Fruit fly (Drosophila melanogaster) whole organism, embryonic: ENCODE results near the gene puc.

Source experiments
- Atf3 ChIP-seq: fragments of 200-800 bp; sonication (Bioruptor generic); optimal IDR thresholded peaks from 3 replicates; lab custom pipeline; 2016; ENCODE audit warnings: missing biosample characterization, missing genetic modification characterization
- Bdp1 ChIP-seq: fragments of 200-800 bp; sonication (Bioruptor generic); optimal IDR thresholded peaks from 3 replicates; lab custom pipeline; 2016; ENCODE audit warnings: missing biosample characterization, missing genetic modification characterization
- CG10654 ChIP-seq: fragments of 200-800 bp; sonication (Bioruptor generic); optimal IDR thresholded peaks from 2 replicates; lab custom pipeline; 2016; ENCODE audit warnings: missing biosample characterization, missing genetic modification characterization
- CG11695 ChIP-seq: fragments of 200-800 bp; sonication (Bioruptor generic); IDR thresholded peaks from 3 replicates; pipeline ENCODE4 v1.3.6; 2022; ENCODE audit warnings: missing biosample characterization, missing genetic modification characterization
- CG13287 ChIP-seq: fragments of 200-800 bp; sonication (Bioruptor generic); IDR thresholded peaks from 2 replicates; pipeline ENCODE4 v1.3.6; 2022; ENCODE audit warnings: missing biosample characterization, missing genetic modification characterization; ENCODE audit not compliant: partially characterized antibody
- CG1603 ChIP-seq: fragments of 200-800 bp; sonication (Bioruptor generic); optimal IDR thresholded peaks from 2 replicates; lab custom pipeline; 2019; ENCODE audit warnings: missing biosample characterization, mild to moderate bottlenecking, missing genetic modification characterization, moderate library complexity
- CG1832 ChIP-seq: fragments of 200-800 bp; sonication (Bioruptor generic); optimal IDR thresholded peaks from 2 replicates; lab custom pipeline; 2017; ENCODE audit warnings: missing biosample characterization, mild to moderate bottlenecking, missing genetic modification characterization, inconsistent platforms
- CG18599 ChIP-seq: fragments of 200-800 bp; sonication (Bioruptor generic); optimal IDR thresholded peaks from 3 replicates; lab custom pipeline; 2017; ENCODE audit warnings: missing biosample characterization, missing genetic modification characterization, mild to moderate bottlenecking, moderate library complexity, missing genetic modification reagents
- CG2116 ChIP-seq: fragments of 200-800 bp; sonication (Bioruptor generic); optimal IDR thresholded peaks from 3 replicates; lab custom pipeline; 2018; ENCODE audit warnings: missing biosample characterization, mild to moderate bottlenecking, missing genetic modification characterization
- CG3065 ChIP-seq: fragments of 200-800 bp; sonication (Bioruptor generic); optimal IDR thresholded peaks from 2 replicates; lab custom pipeline; 2016; ENCODE audit warnings: missing biosample characterization, missing genetic modification characterization
- CG31441 ChIP-seq: fragments of 200-800 bp; sonication (Bioruptor generic); IDR thresholded peaks from 2 replicates; pipeline ENCODE4 v1.3.6; 2022; ENCODE audit warnings: missing biosample characterization, missing genetic modification characterization
- CG4328 ChIP-seq: fragments of 200-800 bp; sonication (Bioruptor generic); optimal IDR thresholded peaks from 3 replicates; lab custom pipeline; 2017; ENCODE audit warnings: missing biosample characterization, missing genetic modification reagents, missing genetic modification characterization
- CG4820 ChIP-seq: fragments of 200-800 bp; sonication (Bioruptor generic); optimal IDR thresholded peaks from 3 replicates; lab custom pipeline; 2016; ENCODE audit warnings: missing biosample characterization, missing genetic modification characterization
- CG6175 ChIP-seq: fragments of 200-800 bp; sonication (Bioruptor generic); IDR thresholded peaks from 3 replicates; pipeline ENCODE4 v1.3.6; 2022; ENCODE audit warnings: missing biosample characterization, missing genetic modification characterization
- CG6272 ChIP-seq: fragments of 200-800 bp; sonication (Bioruptor generic); IDR thresholded peaks from 2 replicates; pipeline ENCODE4 v1.3.6; 2022; ENCODE audit warnings: missing biosample characterization, missing genetic modification characterization
- CG8388 ChIP-seq: fragments of 200-800 bp; sonication (Bioruptor generic); optimal IDR thresholded peaks from 2 replicates; lab custom pipeline; 2019; ENCODE audit warnings: missing biosample characterization, mild to moderate bottlenecking, missing genetic modification characterization, moderate library complexity
- D19A ChIP-seq: fragments of 200-800 bp; optimal IDR thresholded peaks from 3 replicates; lab custom pipeline; 2019; ENCODE audit warnings: missing biosample characterization, mild to moderate bottlenecking, missing genetic modification characterization, moderate library complexity
- Dp ChIP-seq: fragments of 200-800 bp; sonication (Bioruptor generic); optimal IDR thresholded peaks from 2 replicates; lab custom pipeline; 2018; ENCODE audit warnings: missing biosample characterization, mild to moderate bottlenecking, missing genetic modification characterization, moderate library complexity
- E2f1 ChIP-seq: fragments of 200-800 bp; sonication (Bioruptor generic); IDR thresholded peaks from 2 replicates; pipeline ENCODE4 v1.3.6; 2022; ENCODE audit warnings: missing biosample characterization, missing genetic modification characterization
- Elba2 ChIP-seq: fragments of 200-800 bp; sonication (Bioruptor generic); optimal IDR thresholded peaks from 3 replicates; lab custom pipeline; 2016; ENCODE audit warnings: missing biosample characterization, missing genetic modification characterization
- Ets97D ChIP-seq: fragments of 200-800 bp; sonication (Bioruptor generic); optimal IDR thresholded peaks from 3 replicates; lab custom pipeline; 2016; ENCODE audit warnings: missing biosample characterization, missing genetic modification characterization
- HHEX ChIP-seq: fragments of 200-800 bp; sonication (Bioruptor generic); optimal IDR thresholded peaks from 3 replicates; lab custom pipeline; 2017; ENCODE audit warnings: missing biosample characterization, mild to moderate bottlenecking, missing genetic modification characterization, missing genetic modification reagents
- Hsf ChIP-seq: fragments of 200-800 bp; sonication (Bioruptor generic); optimal IDR thresholded peaks from 3 replicates; lab custom pipeline; 2016; ENCODE audit warnings: missing biosample characterization, missing genetic modification characterization
- Poxn ChIP-seq: fragments of 200-800 bp; sonication (Bioruptor generic); IDR thresholded peaks from 2 replicates; pipeline ENCODE4 v1.3.6; 2022; ENCODE audit warnings: missing biosample characterization, missing genetic modification characterization
- Six4 ChIP-seq: fragments of 200-800 bp; sonication (Bioruptor generic); optimal IDR thresholded peaks from 2 replicates; lab custom pipeline; 2016; ENCODE audit warnings: missing biosample characterization, missing genetic modification characterization
- Spps ChIP-seq: fragments of 200-800 bp; sonication (Bioruptor generic); optimal IDR thresholded peaks from 2 replicates; lab custom pipeline; 2018; ENCODE audit warnings: missing biosample characterization, mild to moderate bottlenecking, missing genetic modification characterization
- Xbp1 ChIP-seq: fragments of 200-800 bp; sonication (Bioruptor generic); optimal IDR thresholded peaks from 3 replicates; lab custom pipeline; 2016; ENCODE audit warnings: missing biosample characterization, mild to moderate bottlenecking, missing genetic modification characterization
- abd-A ChIP-seq: fragments of 200-800 bp; sonication (Bioruptor generic); optimal IDR thresholded peaks from 3 replicates; lab custom pipeline; 2019; ENCODE audit warnings: missing biosample characterization, mild to moderate bottlenecking, missing genetic modification characterization, moderate library complexity
- ase ChIP-seq: fragments of 200-800 bp; sonication (Bioruptor generic); IDR thresholded peaks from 3 replicates; pipeline ENCODE4 v1.3.6; 2022; ENCODE audit warnings: missing biosample characterization, missing genetic modification characterization
- br ChIP-seq: fragments of >200 bp; optimal IDR thresholded peaks from 2 replicates; lab custom pipeline; 2017
- dati ChIP-seq: fragments of 200-800 bp; sonication (Bioruptor generic); IDR thresholded peaks from 2 replicates; pipeline ENCODE4 v1.3.6; 2022; ENCODE audit warnings: missing biosample characterization, missing genetic modification characterization
- disco-r ChIP-seq: fragments of 200-800 bp; sonication (Bioruptor generic); optimal IDR thresholded peaks from 2 replicates; lab custom pipeline; 2016; ENCODE audit warnings: missing biosample characterization, missing genetic modification characterization
- emc ChIP-seq: fragments of 200-800 bp; sonication (Bioruptor generic); optimal IDR thresholded peaks from 2 replicates; lab custom pipeline; 2016; ENCODE audit warnings: missing biosample characterization, missing genetic modification characterization
- eve ChIP-seq, 2 experiments: fragments of >200 bp; optimal IDR thresholded peaks; 2 replicates each; lab custom pipeline; 2017; ENCODE audit warnings: missing biosample characterization in 2 of 2, missing genetic modification characterization in 2 of 2
- gro ChIP-seq: fragments of 200-800 bp; sonication (Bioruptor generic); optimal IDR thresholded peaks from 2 replicates; lab custom pipeline; 2016; ENCODE audit warnings: missing biosample characterization, missing genetic modification characterization
- gsb ChIP-seq: fragments of 200-800 bp; sonication (Bioruptor generic); IDR thresholded peaks from 2 replicates; pipeline ENCODE4 v1.3.6; 2022; ENCODE audit warnings: missing biosample characterization, missing genetic modification characterization
- hb ChIP-seq: fragments of 200-800 bp; sonication (Bioruptor generic); IDR thresholded peaks from 3 replicates; pipeline ENCODE4 v1.3.6; 2022; ENCODE audit warnings: missing biosample characterization, missing genetic modification characterization; ENCODE audit not compliant: partially characterized antibody
- ken ChIP-seq: fragments of 200-800 bp; sonication (Bioruptor generic); IDR thresholded peaks from 3 replicates; pipeline ENCODE4 v1.3.6; 2022; ENCODE audit warnings: missing biosample characterization, missing genetic modification characterization
- lbe ChIP-seq: fragments of 200-800 bp; sonication (Bioruptor generic); optimal IDR thresholded peaks from 2 replicates; lab custom pipeline; 2016; ENCODE audit warnings: missing biosample characterization, mild to moderate bottlenecking, missing genetic modification characterization
- lilli ChIP-seq: fragments of 200-800 bp; sonication (Bioruptor generic); optimal IDR thresholded peaks from 3 replicates; lab custom pipeline; 2016; ENCODE audit warnings: missing biosample characterization, missing genetic modification characterization
- nau ChIP-seq: fragments of 200-800 bp; sonication (Bioruptor generic); optimal IDR thresholded peaks from 3 replicates; lab custom pipeline; 2017; ENCODE audit warnings: missing biosample characterization, mild to moderate bottlenecking, missing genetic modification characterization, missing genetic modification reagents
- pita ChIP-seq: fragments of 200-800 bp; sonication (Bioruptor generic); optimal IDR thresholded peaks from 2 replicates; lab custom pipeline; 2017; ENCODE audit warnings: missing biosample characterization, mild to moderate bottlenecking, missing genetic modification characterization
- pros ChIP-seq: fragments of 200-800 bp; sonication (Bioruptor generic); optimal IDR thresholded peaks from 3 replicates; lab custom pipeline; 2019; ENCODE audit warnings: missing biosample characterization, mild to moderate bottlenecking, missing genetic modification characterization, moderate library complexity
- schlank ChIP-seq: fragments of 200-800 bp; sonication (Bioruptor generic); optimal IDR thresholded peaks from 2 replicates; lab custom pipeline; 2018; ENCODE audit warnings: missing biosample characterization, mild to moderate bottlenecking, missing genetic modification characterization
- scrt ChIP-seq: fragments of 200-800 bp; sonication (Bioruptor generic); optimal IDR thresholded peaks from 2 replicates; lab custom pipeline; 2018; ENCODE audit warnings: missing biosample characterization, mild to moderate bottlenecking, missing genetic modification characterization, moderate library complexity
- sd ChIP-seq: fragments of 200-800 bp; sonication (Bioruptor generic); optimal IDR thresholded peaks from 3 replicates; lab custom pipeline; 2018; ENCODE audit warnings: missing biosample characterization, mild to moderate bottlenecking, missing genetic modification characterization, moderate library complexity
- sna ChIP-seq: fragments of 200-800 bp; sonication (Bioruptor generic); IDR thresholded peaks from 2 replicates; pipeline ENCODE4 v1.3.6; 2022; ENCODE audit warnings: missing biosample characterization, missing genetic modification characterization; ENCODE audit not compliant: partially characterized antibody
- tio ChIP-seq: fragments of 200-800 bp; sonication (Bioruptor generic); optimal IDR thresholded peaks from 2 replicates; lab custom pipeline; 2017; ENCODE audit warnings: missing biosample characterization, missing genetic modification characterization, inconsistent platforms
- wek ChIP-seq: fragments of 200-800 bp; sonication (Bioruptor generic); optimal IDR thresholded peaks from 3 replicates; lab custom pipeline; 2018; ENCODE audit warnings: missing biosample characterization, mild to moderate bottlenecking, missing genetic modification characterization, moderate library complexity

puc gene

DNA sequence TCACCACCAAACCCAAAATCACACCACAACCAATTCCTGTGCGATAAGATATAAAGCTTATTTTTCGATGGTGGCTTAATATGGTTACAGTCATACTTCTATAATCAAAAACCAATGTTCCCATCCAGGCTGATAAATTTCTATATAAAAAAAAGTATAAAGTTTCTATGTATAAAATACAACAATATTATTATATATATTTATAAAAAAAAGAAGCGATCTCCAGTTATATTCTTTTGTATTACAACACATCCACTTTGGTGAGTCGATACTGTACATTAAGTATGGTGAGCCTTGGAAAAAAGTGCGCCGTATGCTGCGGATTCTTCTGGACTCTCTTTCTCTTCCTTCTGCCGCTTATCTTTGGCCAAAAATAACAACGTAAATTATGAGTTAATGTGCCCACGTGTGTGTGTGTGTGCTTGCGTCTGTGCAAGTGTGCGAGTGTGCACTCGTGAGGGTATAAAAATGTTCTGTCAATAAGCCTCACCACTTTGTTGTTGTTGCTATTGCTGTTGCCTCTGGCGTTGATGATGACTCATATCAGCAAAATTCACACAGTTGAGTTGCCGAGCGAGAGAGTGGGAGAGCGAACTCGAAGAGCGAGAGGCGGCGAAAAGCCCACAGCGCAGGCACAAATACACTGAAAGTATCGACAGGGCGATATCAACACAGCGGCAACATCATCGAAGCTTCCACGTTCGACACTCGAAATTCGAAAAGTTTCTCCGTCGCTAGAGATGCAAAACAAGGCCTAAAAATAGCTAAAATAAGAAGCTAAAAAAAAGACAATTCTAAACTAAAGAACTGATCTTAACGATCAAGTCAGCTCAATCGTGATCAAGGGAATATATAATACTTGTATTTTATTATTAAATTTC is 14.6 kb downstream of the puc start (continued):
- peak; percentile 43; the same call in 1 of the 3 replicates for TF ChIP-seq ase (GFP tag; lab: Robert Waterston, UW)
- peak; percentile 81 for TF ChIP-seq CG11695 (GFP tag; lab: Robert Waterston, UW)
- TF ChIP-seq CG6272 (GFP tag; lab: Robert Waterston, UW), result peak; percentile 57
- peak; percentile 69 for TF ChIP-seq E2f1 (GFP tag; lab: Robert Waterston, UW)
- no peak for TF ChIP-seq CG4820 (GFP tag; lab: Kevin White, UChicago)
- no peak for TF ChIP-seq Dp (GFP tag; lab: Kevin White, UChicago)
- TF ChIP-seq CG1832 (GFP tag; lab: Kevin White, UChicago), result peak; percentile 42
- peak; percentile 42; the same call in 1 of the 2 replicates for TF ChIP-seq CG13287
- no peak for TF ChIP-seq Spps
- TF ChIP-seq emc (GFP tag; lab: Kevin White, UChicago), result no peak
- peak; percentile 67 for TF ChIP-seq nau (GFP tag; lab: Kevin White, UChicago)
- peak; percentile 19; the same call in 1 of the 3 replicates for TF ChIP-seq CG6175 (GFP tag; lab: Robert Waterston, UW)
- no peak for TF ChIP-seq CG2116 (GFP tag; lab: Kevin White, UChicago)
- TF ChIP-seq Poxn (GFP tag; lab: Robert Waterston, UW), result 0 out of 2 replicates have a peak, but pooled peaks have one; percentile 48
- no peak for TF ChIP-seq tio
- TF ChIP-seq gsb (GFP tag; lab: Robert Waterston, UW), result no peak
- TF ChIP-seq wek (GFP tag; lab: Kevin White, UChicago), result peak; percentile 64
- TF ChIP-seq dati (GFP tag; lab: Robert Waterston, UW), result no peak
- TF ChIP-seq D19A, result peak; percentile 78
- peak; percentile 9 for TF ChIP-seq CG10654 (GFP tag; lab: Kevin White, UChicago)
- peak; percentile 21 for TF ChIP-seq gro (GFP tag; lab: Kevin White, UChicago)
- no peak for TF ChIP-seq Bdp1 (GFP tag; lab: Kevin White, UChicago)
- no peak for TF ChIP-seq Elba2 (GFP tag; lab: Kevin White, UChicago)
- TF ChIP-seq sd (tag; lab: Kevin White, UChicago), result peak; percentile 89
- TF ChIP-seq abd-A, result peak; percentile 83
- peak; percentile 87 for TF ChIP-seq CG18599 (GFP tag; lab: Kevin White, UChicago)
- peak; percentile 27 for TF ChIP-seq Xbp1 (GFP tag; lab: Kevin White, UChicago)
- no peak for TF ChIP-seq hb (GFP tag; lab: Robert Waterston, UW)
- TF ChIP-seq Atf3 (GFP tag; lab: Kevin White, UChicago), result peak; percentile 54
- no peak for TF ChIP-seq br
- no peak for TF ChIP-seq CG3065 (GFP tag; lab: Kevin White, UChicago)
- TF ChIP-seq lbe (GFP tag; lab: Kevin White, UChicago), result peak; percentile 75
- TF ChIP-seq pros (GFP tag; lab: Kevin White, UChicago), result no peak
- no peak for TF ChIP-seq eve (GFP tag; optimal IDR thresholded peaks at IDR 0.05; lab: Kevin White, UChicago)
- no peak for TF ChIP-seq CG1603
- peak; percentile 34 for TF ChIP-seq CG4328 (GFP tag; lab: Kevin White, UChicago)
- peak; percentile 50; the same call in 1 of the 2 replicates for TF ChIP-seq CG31441 (GFP tag; lab: Robert Waterston, UW)
- TF ChIP-seq lilli (GFP tag; lab: Kevin White, UChicago), result peak; percentile 12
- peak; percentile 48 for TF ChIP-seq sna (GFP tag; lab: Robert Waterston, UW)
- no peak for TF ChIP-seq pita (GFP tag; lab: Kevin White, UChicago)
- no peak for TF ChIP-seq Hsf (GFP tag; lab: Kevin White, UChicago)
- peak; percentile 57 for TF ChIP-seq CG8388 (GFP tag; lab: Kevin White, UChicago)
- peak; percentile 56; the same call in 2 of the 3 replicates for TF ChIP-seq ken (GFP tag; lab: Robert Waterston, UW)
- TF ChIP-seq HHEX (GFP tag; lab: Kevin White, UChicago), result peak; percentile 54
- TF ChIP-seq schlank, result peak; percentile 25
- TF ChIP-seq disco-r (GFP tag; lab: Kevin White, UChicago), result peak; percentile 11
- TF ChIP-seq Six4, result peak; percentile 35
- TF ChIP-seq Ets97D (GFP tag; lab: Kevin White, UChicago), result no peak
- peak; percentile 56 for TF ChIP-seq scrt (GFP tag; lab: Kevin White, UChicago)
